ENCODE assay signal across 2 worm cellular contexts in genomic region chrV:7364951-7365350, ce11.
TF ChIP-seq lines count a peak whose summit lies in the region.

Gene exc-13, plus strand, starts transcription at chrV:7365251.

TF ChIP-seq in whole organism, L1 larva, 84 proteins besides CTCF, POLR2A, EP300 and RAD21:
- TF ChIP-seq nhr-28 (tag; optimal IDR thresholded peaks at IDR 0.05; lab: Kevin White, UChicago) (no peak), nhr-71 (tag; optimal IDR thresholded peaks at IDR 0.05; lab: Kevin White, UChicago) (peak; percentile 5)

TF ChIP-seq in whole organism, L3 larva, 47 proteins besides CTCF, POLR2A, EP300 and RAD21:
- TF ChIP-seq lin-39 (tag; optimal IDR thresholded peaks at IDR 0.05; lab: Kevin White, UChicago) (peak; percentile 2), hmg-11 (tag; optimal IDR thresholded peaks at IDR 0.05; lab: Kevin White, UChicago) (no peak), lin-15B (tag; optimal IDR thresholded peaks at IDR 0.05; lab: Kevin White, UChicago) (no peak)

Comparison
In these comparisons a context has a peak if more than half of its experiments do, and no peak if none do; other contexts are left out.
1. Of the 26 proteins assayed by ChIP-seq in both whole organism, L1 larva and whole organism, L3 larva: peak only in whole organism, L1 larva: none; only in whole organism, L3 larva: lin-39; in both: none; in neither: 25.